Worm (Caenorhabditis elegans): ENCODE measurements around the gene csb-1.

DNA sequence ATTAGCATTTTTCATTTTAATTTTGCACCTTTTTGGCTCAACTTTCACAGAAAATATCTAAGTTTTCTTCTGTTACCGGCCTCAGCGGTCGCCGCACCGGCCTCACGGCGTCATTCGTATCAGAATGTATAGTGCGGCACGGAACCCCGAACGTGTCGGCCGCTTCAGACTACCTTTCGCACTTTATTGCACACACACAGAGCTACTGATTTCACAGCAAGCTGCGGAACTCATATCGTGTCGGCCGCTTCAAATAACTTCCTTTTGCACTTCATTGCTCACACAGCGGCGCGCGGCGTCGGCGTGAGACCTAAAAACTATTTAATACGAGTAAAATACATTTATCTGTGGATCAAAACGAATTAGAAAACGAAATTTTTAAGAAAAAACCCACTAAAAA lies 18.8 kb upstream of the csb-1 start:
- TF ChIP-seq unc-62 (GFP tag; optimal IDR thresholded peaks at IDR 0.05) (no peak), fos-1 (tag; optimal IDR thresholded peaks at IDR 0.05) (no peak), ceh-16 (tag; optimal IDR thresholded peaks at IDR 0.05) (no peak), F13H6.1 (tag; optimal IDR thresholded peaks at IDR 0.05) (no peak), elt-1 (tag; optimal IDR thresholded peaks at IDR 0.05) (no peak), ama-1 (optimal IDR thresholded peaks at IDR 0.05) (no peak), nhr-237 (tag; optimal IDR thresholded peaks at IDR 0.05) (no peak), nhr-23 (tag; optimal IDR thresholded peaks at IDR 0.05) (no peak), unc-39 (tag; optimal IDR thresholded peaks at IDR 0.05) (no peak)

Measured in whole organism, L2 larva.